Worm (Caenorhabditis elegans) whole organism, L4/young adult: ENCODE data around the gene gbh-1.

ENCODE experiments used
- W03F9.2 ChIP-seq: fragments of 150-350 bp; optimal IDR thresholded peaks from 2 replicates; lab custom pipeline; 2014; ENCODE audit warnings: missing biosample characterization, missing genetic modification characterization
- dao-5 ChIP-seq: sonication (generic microtip); optimal IDR thresholded peaks from 2 replicates; lab custom pipeline; 2016; ENCODE audit warnings: missing genotype, missing genetic modification characterization, moderate library complexity, missing compliant biosample characterization
- him-1 ChIP-seq: sonication (generic microtip); optimal IDR thresholded peaks from 2 replicates; lab custom pipeline; 2016; ENCODE audit warnings: missing genotype, missing genetic modification reagents, missing genetic modification characterization, missing compliant biosample characterization

gbh-1 gene

DNA sequence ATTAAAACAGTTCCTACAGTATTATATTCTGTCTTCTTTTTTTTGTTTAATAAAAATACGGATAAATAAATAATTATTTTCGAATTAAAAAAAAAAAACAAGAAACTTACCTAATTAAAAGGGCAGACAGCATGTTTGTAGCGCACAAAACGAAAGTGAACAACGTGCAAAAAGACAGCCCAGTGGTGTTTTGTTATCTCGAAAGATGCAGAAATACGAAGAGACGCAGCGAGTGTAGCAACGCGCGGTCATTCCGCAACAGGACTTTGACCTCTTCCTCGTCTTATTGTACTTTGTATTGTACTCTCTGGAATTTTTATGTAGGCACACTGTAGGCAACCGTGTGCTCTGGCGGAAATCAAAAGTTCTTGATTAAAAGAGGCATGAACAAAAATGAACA, at the start of gene gbh-1:
TSS of gene gbh-1 (minus strand) at position 149 of the 400 bp plus-strand sequence.
- TF ChIP-seq dao-5 (tag; lab: Kevin White, UChicago) (no peak), him-1 (tag; lab: Kevin White, UChicago) (no peak)

DNA sequence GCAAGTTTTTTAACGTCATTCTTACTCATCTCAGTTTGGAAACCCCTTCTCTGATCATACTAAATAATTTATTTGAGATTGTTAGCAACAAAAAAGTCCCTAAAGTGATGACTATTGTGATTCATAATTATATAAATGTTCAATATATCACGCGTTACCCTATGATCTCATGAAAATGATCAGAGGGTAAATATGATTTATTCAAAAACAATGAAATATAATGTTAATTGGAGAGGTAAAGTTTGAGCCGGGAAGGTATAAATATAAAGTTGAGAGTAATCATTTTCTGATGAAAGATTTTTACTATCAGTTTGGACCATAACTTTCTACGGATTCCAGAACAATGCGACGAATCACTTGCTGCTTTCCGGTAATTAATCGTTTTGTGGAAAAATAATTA, 43.5 kb upstream of the gbh-1 start, which contains the start of gene C52A11.3:
TSS of gene C52A11.3 (plus strand) at position 301 of the 400 bp plus-strand sequence.
- TF ChIP-seq W03F9.2 (tag; lab: Kevin White, UChicago) (no peak), dao-5 (tag; lab: Kevin White, UChicago) (no peak), him-1 (tag; lab: Kevin White, UChicago) (no peak)

- no peak for TF ChIP-seq W03F9.2 (tag; lab: Kevin White, UChicago)
- no peak for TF ChIP-seq him-1 (tag; lab: Kevin White, UChicago)
- TF ChIP-seq dao-5 (tag; lab: Kevin White, UChicago) = no peak
Observed at ce11 chrII:10731552-10731951, 37.9 kb upstream of the gbh-1 start, which contains the start of gene glb-12. Gene glb-12, minus strand, starts transcription at chrII:10731652.

ce11 chrII:10730702-10731101, 37.1 kb upstream of the gbh-1 start:
- TF ChIP-seq dao-5 (tag; lab: Kevin White, UChicago) = no peak
- TF ChIP-seq W03F9.2 (tag; lab: Kevin White, UChicago) = no peak
- TF ChIP-seq him-1 (tag; lab: Kevin White, UChicago) = no peak

DNA sequence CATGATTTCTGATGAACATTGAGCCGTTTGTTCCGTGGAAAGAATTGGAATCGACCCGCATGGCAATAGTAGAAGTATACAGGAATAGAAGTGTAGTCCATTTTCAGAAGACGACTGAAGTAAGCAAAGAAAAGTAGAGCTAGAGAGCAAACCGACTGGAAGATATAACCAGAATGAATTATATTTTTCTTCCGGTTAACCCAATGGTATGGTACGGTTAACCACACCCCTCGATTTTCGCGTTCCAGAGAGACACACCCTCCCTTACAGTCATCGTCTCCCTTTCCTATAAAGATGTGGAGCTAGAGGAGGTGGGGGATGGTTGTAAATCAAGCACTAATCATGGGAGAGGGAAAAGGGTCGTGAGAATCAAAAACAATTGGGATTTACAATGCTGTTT, 29.5 kb upstream of the gbh-1 start, which contains the start of gene C09G5.14:
TSS of gene C09G5.14 (minus strand) at position 101 of the 400 bp plus-strand sequence.
- TF ChIP-seq dao-5 (tag; lab: Kevin White, UChicago) (no peak), W03F9.2 (tag; lab: Kevin White, UChicago) (no peak), him-1 (tag; lab: Kevin White, UChicago) (no peak)

ce11 chrII:10719931-10720330, 26.3 kb upstream of the gbh-1 start, which contains the start of gene mks-5:
Gene mks-5, plus strand, starts transcription at chrII:10720231.
- no peak for TF ChIP-seq him-1 (tag; lab: Kevin White, UChicago)
- TF ChIP-seq W03F9.2 (tag; lab: Kevin White, UChicago) = no peak
- TF ChIP-seq dao-5 (tag; lab: Kevin White, UChicago) = no peak

- TF ChIP-seq dao-5 (tag; lab: Kevin White, UChicago) = no peak
- no peak for TF ChIP-seq him-1 (tag; lab: Kevin White, UChicago)
- no peak for TF ChIP-seq W03F9.2 (tag; lab: Kevin White, UChicago)
Observed at ce11 chrII:10717124-10717523, 23.5 kb upstream of the gbh-1 start, which contains the start of gene C09G5.13. Gene C09G5.13, plus strand, starts transcription at chrII:10717424.

ce11 chrII:10714262-10714933, 20.8 kb upstream of the gbh-1 start, which contains the start of the genes dph-2 and C09G5.7:
Gene dph-2, minus strand, starts transcription at chrII:10714297.
Gene C09G5.7, plus strand, starts transcription at chrII:10714883.
- no peak for TF ChIP-seq W03F9.2 (tag; lab: Kevin White, UChicago)
- no peak for TF ChIP-seq him-1 (tag; lab: Kevin White, UChicago)
- TF ChIP-seq dao-5 (tag; lab: Kevin White, UChicago) = no peak

- no peak for TF ChIP-seq W03F9.2 (tag; lab: Kevin White, UChicago)
- TF ChIP-seq dao-5 (tag; lab: Kevin White, UChicago) = no peak
- TF ChIP-seq him-1 (tag; lab: Kevin White, UChicago) = no peak
Observed at ce11 chrII:10708660-10709059, 15.1 kb upstream of the gbh-1 start, which contains the start of gene bli-1. Gene bli-1, plus strand, starts transcription at chrII:10708960.

DNA sequence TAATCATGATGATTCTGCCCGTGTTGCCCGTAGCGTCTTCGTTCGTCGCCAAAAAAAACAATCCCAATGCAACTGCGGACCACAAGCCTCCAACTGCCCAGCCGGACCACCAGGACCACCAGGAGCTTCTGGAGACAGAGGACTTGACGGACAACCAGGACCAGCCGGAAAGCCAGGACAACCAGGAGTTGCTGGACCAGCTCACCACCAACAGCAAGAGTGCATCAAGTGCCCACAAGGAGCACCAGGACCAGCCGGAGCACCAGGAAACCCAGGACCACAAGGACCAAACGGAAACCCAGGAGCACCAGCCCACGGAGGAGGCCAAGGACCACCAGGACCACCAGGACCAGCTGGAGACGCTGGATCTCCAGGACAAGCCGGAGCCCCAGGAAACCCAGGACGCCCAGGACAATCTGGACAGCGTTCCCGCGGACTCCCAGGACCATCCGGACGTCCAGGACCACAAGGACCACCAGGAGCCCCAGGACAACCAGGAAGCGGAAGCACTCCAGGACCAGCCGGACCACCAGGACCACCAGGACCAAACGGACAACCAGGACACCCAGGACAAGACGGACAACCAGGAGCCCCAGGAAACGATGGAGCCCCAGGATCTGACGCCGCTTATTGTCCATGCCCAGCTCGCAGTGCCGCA, 14.0 kb upstream of the gbh-1 start:
- TF ChIP-seq him-1 (tag; lab: Kevin White, UChicago) (no peak), W03F9.2 (tag; lab: Kevin White, UChicago) (no peak), dao-5 (tag; lab: Kevin White, UChicago) (peak; percentile 6)

DNA sequence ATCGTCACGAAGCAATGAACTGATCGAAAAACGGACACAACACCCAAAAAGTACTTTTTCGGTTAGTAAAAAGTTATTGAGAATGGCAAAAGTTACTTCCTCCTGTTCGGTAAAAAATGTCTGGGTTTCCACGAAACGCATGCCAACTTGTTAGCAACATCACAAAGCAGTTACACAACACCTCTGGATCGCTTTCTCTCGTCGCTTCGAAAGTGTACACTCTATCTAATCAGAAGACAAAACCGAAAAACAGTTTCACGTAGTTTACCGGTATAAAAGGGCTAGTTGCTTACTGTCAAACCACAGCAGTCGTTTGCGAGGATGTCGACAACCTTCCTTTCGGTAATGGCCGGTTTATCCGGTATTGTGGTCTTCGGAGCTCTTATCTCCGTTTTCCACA, 13.3 kb upstream of the gbh-1 start, which contains the start of gene col-80:
TSS of gene col-80 (plus strand) at position 301 of the 400 bp plus-strand sequence.
- TF ChIP-seq him-1 (tag; lab: Kevin White, UChicago) (no peak), W03F9.2 (tag; lab: Kevin White, UChicago) (no peak), dao-5 (tag; lab: Kevin White, UChicago) (no peak)

DNA sequence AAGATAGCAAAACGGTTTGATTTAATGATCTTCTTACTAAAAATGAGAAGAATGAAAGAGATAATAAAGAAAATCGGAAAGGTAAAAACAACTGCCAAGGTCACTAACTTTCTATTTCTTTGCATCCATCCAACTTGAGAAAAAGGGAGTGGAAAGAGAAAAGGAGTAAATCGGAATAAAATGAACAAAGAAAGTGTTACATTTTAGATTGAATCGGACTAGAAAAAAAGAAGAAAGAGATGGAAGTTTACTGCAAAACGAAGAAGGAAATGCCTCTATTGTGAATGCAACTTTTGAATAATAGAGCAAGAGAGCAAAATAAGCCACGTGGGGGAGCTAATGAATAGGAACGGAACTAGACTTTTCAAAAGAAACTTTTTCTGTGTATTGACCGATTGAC, 12.4 kb upstream of the gbh-1 start:
- TF ChIP-seq dao-5 (tag; lab: Kevin White, UChicago) (no peak), him-1 (tag; lab: Kevin White, UChicago) (no peak), W03F9.2 (tag; lab: Kevin White, UChicago) (no peak)

- no peak for TF ChIP-seq him-1 (tag; lab: Kevin White, UChicago)
Observed at ce11 chrII:10705347-10705996, 11.9 kb upstream of the gbh-1 start.
